Fruit fly (Drosophila melanogaster) whole organism, wandering third instar larva: ENCODE data around the gene CG18178.

ENCODE experiments used
- HLH106 ChIP-seq: fragments of 200-800 bp; optimal IDR thresholded peaks from 3 replicates; lab custom pipeline; 2019; ENCODE audit warnings: missing biosample characterization, mild to moderate bottlenecking, missing genetic modification characterization, moderate library complexity
- Hr78 ChIP-seq: fragments of >200 bp; optimal IDR thresholded peaks from 2 replicates; lab custom pipeline; 2017; ENCODE audit warnings: missing biosample characterization, missing genetic modification characterization
- Jra ChIP-seq: sonication (Bioruptor generic); optimal IDR thresholded peaks from 2 replicates; lab custom pipeline; 2016; ENCODE audit warnings: missing biosample characterization, missing genetic modification characterization
- br ChIP-seq: fragments of 200-800 bp; sonication (Bioruptor generic); optimal IDR thresholded peaks from 2 replicates; lab custom pipeline; 2016; ENCODE audit warnings: missing biosample characterization, missing genetic modification characterization
- rgr ChIP-seq: fragments of 200-800 bp; sonication (Bioruptor generic); optimal IDR thresholded peaks from 3 replicates; lab custom pipeline; 2016; ENCODE audit warnings: missing biosample characterization, mild to moderate bottlenecking, missing genetic modification characterization

- TF ChIP-seq Jra (GFP tag; lab: Kevin White, UChicago) (no peak), HLH106 (tag; lab: Kevin White, UChicago) (peak; percentile 41), Hr78 (no peak), br (GFP tag; lab: Kevin White, UChicago) (no peak), rgr (peak; percentile 46)
Measured at dm6 chr3L:9690798-9691475, 28.0 kb downstream of the CG18178 start.
